Fruit fly (Drosophila melanogaster): ENCODE data around the gene CG8620.

DNA sequence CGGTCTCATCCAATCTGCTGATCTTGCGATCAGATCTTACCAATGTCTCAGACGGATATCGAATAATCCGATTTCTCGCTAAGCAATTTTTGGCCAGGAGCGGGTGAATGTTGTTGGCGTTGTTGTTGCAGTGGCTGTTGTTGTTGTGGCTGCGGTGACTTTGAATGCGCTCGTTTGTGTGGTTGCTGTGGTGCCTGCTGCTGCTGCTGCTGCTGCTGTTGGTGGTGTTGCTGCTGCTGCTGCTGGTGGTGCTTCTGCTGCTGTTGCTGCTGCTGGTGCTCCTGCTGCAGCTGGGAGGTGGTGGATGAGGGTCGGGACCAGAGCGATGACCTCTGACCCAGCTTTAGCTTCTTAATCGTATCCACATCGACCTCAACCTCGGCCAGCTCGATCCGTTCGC lies 3.4 kb downstream of the CG8620 start:
- TF ChIP-seq nau (GFP tag; optimal IDR thresholded peaks at IDR 0.05) (no peak), fd96Cb (tag; optimal IDR thresholded peaks at IDR 0.05) (no peak), tx (GFP tag; optimal IDR thresholded peaks at IDR 0.05) (no peak), danr (GFP tag; IDR thresholded peaks at IDR 0.05) (no peak), ap (GFP tag; IDR thresholded peaks at IDR 0.05) (no peak), ken (GFP tag; IDR thresholded peaks at IDR 0.05) (no peak), stwl (tag; optimal IDR thresholded peaks at IDR 0.05) (no peak), CG5953 (GFP tag; IDR thresholded peaks at IDR 0.05) (no peak), Atf3 (GFP tag; optimal IDR thresholded peaks at IDR 0.05) (no peak), CG10565 (GFP tag; optimal IDR thresholded peaks at IDR 0.05) (no peak), tup (GFP tag; optimal IDR thresholded peaks at IDR 0.05) (no peak)
